Worm (Caenorhabditis elegans) whole organism, L4 larva: ENCODE results near the gene spcs-2.
A peak's percentile ranks its signal among the peaks of the same experiment; 100 is the strongest.

ENCODE experiments used
- F37D6.2 ChIP-seq: sonication (generic microtip); optimal IDR thresholded peaks from 2 replicates; lab custom pipeline; 2016; ENCODE audit warnings: mild to moderate bottlenecking, missing genetic modification characterization, missing compliant biosample characterization
- F49E8.2 ChIP-seq: sonication (generic microtip); optimal IDR thresholded peaks from 2 replicates; lab custom pipeline; 2016; ENCODE audit warnings: missing compliant biosample characterization, mild to moderate bottlenecking, missing genetic modification characterization, borderline replicate concordance
- T26A8.4 ChIP-seq: fragments of 200-800 bp; sonication (Bioruptor generic); IDR thresholded peaks from 2 replicates; pipeline ENCODE4 v1.3.6; 2022; ENCODE audit warnings: missing genetic modification characterization, missing compliant biosample characterization
- Y48G9A.11 ChIP-seq: fragments of 200-800 bp; sonication (Bioruptor generic); IDR thresholded peaks from 2 replicates; pipeline ENCODE4 v1.3.6; 2022; ENCODE audit warnings: missing genetic modification reagents, missing genetic modification characterization, missing compliant biosample characterization
- Y75B8A.6 ChIP-seq: fragments of 200-800 bp; sonication (Bioruptor generic); IDR thresholded peaks from 2 replicates; pipeline ENCODE4 v1.3.6; 2022; ENCODE audit warnings: missing genetic modification reagents, missing genetic modification characterization, missing compliant biosample characterization
- ZK546.5 ChIP-seq, 2 experiments: sonication (generic microtip); optimal IDR thresholded peaks; 2 replicates each; lab custom pipeline; 2017; ENCODE audit warnings: missing biosample characterization in 2 of 2, missing genetic modification characterization in 2 of 2
- aha-1 ChIP-seq: fragments of 150-350 bp; peaks from one replicate; lab custom pipeline; 2014; ENCODE audit warnings: missing biosample characterization, missing genetic modification characterization
- aly-2 ChIP-seq: sonication (generic microtip); optimal IDR thresholded peaks from 2 replicates; lab custom pipeline; 2018; ENCODE audit warnings: missing biosample characterization, missing genetic modification characterization
- arid-1 ChIP-seq: fragments of 200-800 bp; sonication (Bioruptor generic); conservative IDR thresholded peaks from 2 replicates; pipeline ENCODE4 v1.3.6; 2022; ENCODE audit warnings: missing genetic modification reagents, missing genetic modification characterization, missing compliant biosample characterization
- attf-4 ChIP-seq: sonication (generic microtip); optimal IDR thresholded peaks from 3 replicates; lab custom pipeline; 2017; ENCODE audit warnings: missing biosample characterization, missing genetic modification characterization
- ceh-62 ChIP-seq: sonication (generic microtip); optimal IDR thresholded peaks from 2 replicates; lab custom pipeline; 2017; ENCODE audit warnings: missing biosample characterization, missing genetic modification characterization
- daf-16 ChIP-seq, 3 experiments: sonication (generic microtip); optimal IDR thresholded peaks; 2 replicates each; lab custom pipeline; 2016 to 2017; ENCODE audit warnings: missing genetic modification characterization in 3 of 3, missing genetic modification reagents in 3 of 3, mild to moderate bottlenecking in 2 of 3, missing compliant biosample characterization in 2 of 3, missing biosample characterization in 1 of 3, moderate library complexity in 1 of 3
- dmd-6 ChIP-seq: fragments of 200-800 bp; sonication (Bioruptor generic); IDR thresholded peaks from 2 replicates; pipeline ENCODE4 v1.3.6; 2022; ENCODE audit warnings: missing genetic modification reagents, missing genetic modification characterization, missing compliant biosample characterization
- dmd-8 ChIP-seq: fragments of 200-800 bp; sonication (Bioruptor generic); IDR thresholded peaks from 2 replicates; pipeline ENCODE4 v1.3.6; 2022; ENCODE audit warnings: missing genetic modification characterization, missing compliant biosample characterization
- dve-1 ChIP-seq: sonication (generic microtip); optimal IDR thresholded peaks from 2 replicates; lab custom pipeline; 2017; ENCODE audit warnings: antibody characterized with exemption, mild to moderate bottlenecking, missing genetic modification characterization, missing compliant biosample characterization; ENCODE audit not compliant: insufficient read depth
- lin-13 ChIP-seq: fragments of 150-350 bp; optimal IDR thresholded peaks from 2 replicates; lab custom pipeline; 2014; ENCODE audit warnings: missing biosample characterization, missing genetic modification reagents, missing genetic modification characterization
- lin-15B ChIP-seq: fragments of 150-350 bp; sonication (generic microtip); optimal IDR thresholded peaks from 3 replicates; lab custom pipeline; 2014; ENCODE audit warnings: missing biosample characterization, missing genetic modification characterization
- lin-29 ChIP-seq: fragments of 200-800 bp; sonication (Bioruptor generic); IDR thresholded peaks from 2 replicates; pipeline ENCODE4 v1.3.6; 2022; ENCODE audit warnings: missing genetic modification reagents, missing genetic modification characterization, missing compliant biosample characterization
- lin-38 ChIP-seq: fragments of 200-800 bp; sonication (Bioruptor generic); IDR thresholded peaks from 2 replicates; pipeline ENCODE4 v1.3.6; 2022; ENCODE audit warnings: missing genetic modification reagents, missing genetic modification characterization, missing compliant biosample characterization
- lin-39 ChIP-seq: fragments of 150-350 bp; optimal IDR thresholded peaks from 2 replicates; lab custom pipeline; 2014; ENCODE audit warnings: missing biosample characterization, missing genetic modification reagents, missing genetic modification characterization
- lsy-2 ChIP-seq, 2 experiments: fragments of 150-350 bp in 1 of 2; sonication (generic microtip) in 1 of 2; optimal IDR thresholded peaks; 2 replicates each; lab custom pipeline; 2014 to 2017; ENCODE audit warnings: missing biosample characterization in 2 of 2, missing genetic modification characterization in 2 of 2
- mep-1 ChIP-seq: fragments of 150-350 bp; sonication (generic microtip); optimal IDR thresholded peaks from 3 replicates; lab custom pipeline; 2014; ENCODE audit warnings: missing biosample characterization, missing genetic modification characterization
- mes-2 ChIP-seq: sonication (generic microtip); optimal IDR thresholded peaks from 2 replicates; lab custom pipeline; 2016; ENCODE audit warnings: missing genotype, mild to moderate bottlenecking, missing genetic modification characterization, missing compliant biosample characterization; ENCODE audit not compliant: poor library complexity, severe bottlenecking
- nhr-10 ChIP-seq: fragments of 150-350 bp; optimal IDR thresholded peaks from 2 replicates; lab custom pipeline; 2014; ENCODE audit warnings: missing biosample characterization, missing genetic modification characterization
- nhr-41 ChIP-seq: fragments of 200-800 bp; sonication (Bioruptor generic); IDR thresholded peaks from 2 replicates; pipeline ENCODE4 v1.3.6; 2022; ENCODE audit warnings: missing genetic modification reagents, missing genetic modification characterization, missing compliant biosample characterization
- nhr-48 ChIP-seq: sonication (generic microtip); optimal IDR thresholded peaks from 2 replicates; lab custom pipeline; 2016; ENCODE audit warnings: mild to moderate bottlenecking, missing genetic modification characterization, missing compliant biosample characterization
- sdz-12 ChIP-seq: fragments of 200-800 bp; sonication (Bioruptor generic); optimal IDR thresholded peaks from 2 replicates; lab custom pipeline; 2018; ENCODE audit warnings: mild to moderate bottlenecking, missing genetic modification characterization, missing compliant biosample characterization
- unc-130 ChIP-seq: sonication (generic microtip); optimal IDR thresholded peaks from 2 replicates; lab custom pipeline; 2016; ENCODE audit warnings: missing genetic modification reagents, missing genetic modification characterization, missing compliant biosample characterization
- vab-7 ChIP-seq: fragments of 200-800 bp; sonication (Bioruptor generic); IDR thresholded peaks from 2 replicates; pipeline ENCODE4 v1.3.6; 2022; ENCODE audit warnings: missing genetic modification reagents, missing genetic modification characterization, missing compliant biosample characterization
- zip-2 ChIP-seq: fragments of 150-350 bp; optimal IDR thresholded peaks from 2 replicates; lab custom pipeline; 2014; ENCODE audit warnings: missing biosample characterization, missing genetic modification characterization
- ztf-11 ChIP-seq: fragments of 150-350 bp; optimal IDR thresholded peaks from 2 replicates; lab custom pipeline; 2014; ENCODE audit warnings: missing biosample characterization, missing genetic modification characterization
- ztf-7 ChIP-seq: fragments of 150-350 bp; optimal IDR thresholded peaks from 2 replicates; lab custom pipeline; 2014; ENCODE audit warnings: missing biosample characterization, missing genetic modification characterization

Gene spcs-2

DNA sequence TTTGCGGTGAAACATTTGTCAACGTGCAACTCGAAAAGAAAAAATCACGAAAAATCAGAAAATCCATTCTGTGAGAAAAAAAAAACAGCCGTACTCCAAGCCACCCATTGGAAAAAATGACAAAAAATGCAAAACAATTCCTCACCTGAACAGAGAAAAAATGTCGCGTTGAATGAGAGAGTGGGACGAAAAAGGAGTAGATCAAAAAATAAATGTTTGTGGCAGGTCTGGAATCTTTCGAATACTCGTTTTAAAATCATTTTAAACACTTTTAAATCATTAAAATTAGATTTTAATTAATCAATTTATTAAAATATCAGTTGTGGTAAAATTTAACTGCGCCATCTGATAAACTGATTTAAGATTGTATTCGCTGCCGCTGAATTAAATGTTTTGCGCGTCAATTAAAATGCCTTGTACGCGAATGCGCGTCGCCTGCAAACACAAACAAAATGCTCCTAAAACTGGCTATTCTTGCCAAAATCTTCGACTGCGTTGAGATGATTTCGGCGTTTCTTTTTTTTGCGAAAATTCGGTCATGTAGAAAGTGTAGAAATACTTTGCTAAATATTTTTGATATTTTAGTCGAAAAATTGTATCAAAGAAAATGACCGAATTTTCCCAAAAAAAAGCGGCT is 4.7 kb upstream of the spcs-2 start, which contains the start of gene Y37D8A.6:
TSS of gene Y37D8A.6 (minus strand) at position 238 of the 637 bp plus-strand sequence.
- no peak for TF ChIP-seq dve-1
- no peak for TF ChIP-seq ZK546.5 (tag; optimal IDR thresholded peaks at IDR 0.05; lab: Kevin White, UChicago)
- peak; percentile 9 for TF ChIP-seq mes-2 (tag; lab: Kevin White, UChicago)
- peak; percentile 38 for TF ChIP-seq lin-38 (GFP tag; lab: Robert Waterston, UW)
- TF ChIP-seq zip-2, result no peak
- TF ChIP-seq F49E8.2 (tag; lab: Kevin White, UChicago), result no peak
- TF ChIP-seq sdz-12 (GFP tag; lab: Kevin White, UChicago), result no peak
- TF ChIP-seq lin-39 (tag; lab: Kevin White, UChicago), result no peak
- no peak for TF ChIP-seq daf-16 (GFP tag; optimal IDR thresholded peaks at IDR 0.05; lab: Kevin White, UChicago)
- TF ChIP-seq daf-16 (tag; optimal IDR thresholded peaks at IDR 0.05; lab: Kevin White, UChicago), result peak; percentile 3
- peak in 1 of 2 experiments; percentile 40 for TF ChIP-seq lsy-2 (tag; optimal IDR thresholded peaks at IDR 0.05; lab: Kevin White, UChicago)
- TF ChIP-seq nhr-10 (tag; lab: Kevin White, UChicago), result no peak
- TF ChIP-seq aha-1, result peak; percentile 54

ce11 chrIII:12875653-12876052 is 822 bp downstream of the spcs-2 start:
- TF ChIP-seq T26A8.4 (GFP tag; lab: Robert Waterston, UW), result no peak
- TF ChIP-seq lsy-2 (tag; optimal IDR thresholded peaks at IDR 0.05; lab: Kevin White, UChicago), result peak in 1 of 2 experiments; percentile 5
- no peak for TF ChIP-seq nhr-48
- peak; percentile 50 for TF ChIP-seq lin-38 (GFP tag; lab: Robert Waterston, UW)
- TF ChIP-seq nhr-41, result no peak
- no peak; the same call in 1 of the 2 replicates for TF ChIP-seq arid-1 (GFP tag; lab: Robert Waterston, UW)
- no peak for TF ChIP-seq F37D6.2 (tag; lab: Kevin White, UChicago)
- TF ChIP-seq lin-15B (tag; lab: Kevin White, UChicago), result no peak
- no peak for TF ChIP-seq nhr-10 (tag; lab: Kevin White, UChicago)
- no peak for TF ChIP-seq aly-2 (tag; lab: Kevin White, UChicago)
- TF ChIP-seq ztf-7 (tag; lab: Kevin White, UChicago), result no peak
- no peak for TF ChIP-seq mep-1 (tag; lab: Kevin White, UChicago)
- no peak for TF ChIP-seq dmd-8 (GFP tag; lab: Robert Waterston, UW)
- TF ChIP-seq attf-4, result no peak
- TF ChIP-seq unc-130 (GFP tag; lab: Kevin White, UChicago), result peak; percentile 37
- TF ChIP-seq vab-7 (GFP tag; lab: Robert Waterston, UW), result no peak
- no peak for TF ChIP-seq ceh-62 (tag; lab: Kevin White, UChicago)
- TF ChIP-seq lin-29, result no peak
- TF ChIP-seq ztf-11 (tag; lab: Kevin White, UChicago), result no peak
- peak; percentile 15 for TF ChIP-seq lin-13 (GFP tag; lab: Kevin White, UChicago)

ce11 chrIII:12877527-12878234 is 2.9 kb downstream of the spcs-2 start, which contains the start of the genes cec-7 and enu-3.5:
TSS of gene cec-7 (minus strand) at chrIII:12877577.
TSS of gene enu-3.5 (plus strand) at chrIII:12878196.
- TF ChIP-seq Y48G9A.11 (GFP tag; lab: Robert Waterston, UW) (peak; percentile 62; the same call in 1 of the 2 replicates), dmd-6 (0 out of 2 replicates have a peak, but pooled peaks have one; percentile 8), aha-1 (peak; percentile 23), lin-38 (GFP tag; lab: Robert Waterston, UW) (peak; percentile 36; the same call in 1 of the 2 replicates), mes-2 (tag; lab: Kevin White, UChicago) (peak; percentile 4), vab-7 (GFP tag; lab: Robert Waterston, UW) (no peak)

ce11 chrIII:12880704-12881103 is 5.9 kb downstream of the spcs-2 start:
- TF ChIP-seq Y75B8A.6 (GFP tag; lab: Robert Waterston, UW) (0 out of 2 replicates have a peak, but pooled peaks have one; percentile 6), ceh-62 (tag; lab: Kevin White, UChicago) (no peak)
